Fruit fly (Drosophila melanogaster) whole organism, embryonic: ENCODE measurements around the gene Hacd1.

Experiments
- Bgb ChIP-seq: fragments of 200-800 bp; sonication (Bioruptor generic); IDR thresholded peaks from 2 replicates; pipeline ENCODE4 v1.3.6; 2022; ENCODE audit warnings: missing biosample characterization, missing genetic modification characterization; ENCODE audit not compliant: partially characterized antibody
- Blimp-1 ChIP-seq: fragments of 200-800 bp; sonication (Bioruptor generic); optimal IDR thresholded peaks from 3 replicates; lab custom pipeline; 2018; ENCODE audit warnings: missing biosample characterization, missing genetic modification characterization, mild to moderate bottlenecking, moderate library complexity, missing genetic modification reagents
- CG11696 ChIP-seq: fragments of 200-800 bp; sonication (Bioruptor generic); IDR thresholded peaks from 2 replicates; pipeline ENCODE4 v1.3.6; 2022; ENCODE audit warnings: missing biosample characterization, missing genetic modification characterization
- CG17568 ChIP-seq: fragments of 200-800 bp; sonication (Bioruptor generic); optimal IDR thresholded peaks from 2 replicates; lab custom pipeline; 2018; ENCODE audit warnings: missing biosample characterization, mild to moderate bottlenecking, missing genetic modification characterization, moderate library complexity
- CG32772 ChIP-seq: fragments of 200-800 bp; sonication (Bioruptor generic); IDR thresholded peaks from 2 replicates; pipeline ENCODE4 v1.3.6; 2022; ENCODE audit warnings: missing biosample characterization, missing genetic modification characterization
- CG3995 ChIP-seq: fragments of 200-800 bp; sonication (Bioruptor generic); optimal IDR thresholded peaks from 3 replicates; lab custom pipeline; 2016; ENCODE audit warnings: missing biosample characterization, missing genetic modification characterization
- CG42726 ChIP-seq: fragments of 200-800 bp; sonication (Bioruptor generic); IDR thresholded peaks from 2 replicates; pipeline ENCODE4 v1.3.6; 2022; ENCODE audit warnings: missing biosample characterization, missing genetic modification characterization; ENCODE audit not compliant: partially characterized antibody
- CG7372 ChIP-seq: fragments of 200-800 bp; sonication (Bioruptor generic); IDR thresholded peaks from 2 replicates; pipeline ENCODE4 v1.3.6; 2022; ENCODE audit warnings: missing biosample characterization, missing genetic modification characterization
- dmrt11E ChIP-seq: fragments of 200-800 bp; sonication (Bioruptor generic); optimal IDR thresholded peaks from 3 replicates; lab custom pipeline; 2018; ENCODE audit warnings: missing biosample characterization, mild to moderate bottlenecking, missing genetic modification characterization, moderate library complexity
- h ChIP-seq: fragments of >200 bp; optimal IDR thresholded peaks from 2 replicates; lab custom pipeline; 2017
- mirr ChIP-seq: fragments of 200-800 bp; sonication (Bioruptor generic); optimal IDR thresholded peaks from 3 replicates; lab custom pipeline; 2018; ENCODE audit warnings: missing biosample characterization, mild to moderate bottlenecking, missing genetic modification characterization
- ro ChIP-seq: fragments of 200-800 bp; sonication (Bioruptor generic); IDR thresholded peaks from 2 replicates; pipeline ENCODE4 v1.3.6; 2022; ENCODE audit warnings: missing biosample characterization, missing genetic modification characterization
- shn ChIP-seq: fragments of 200-800 bp; sonication (Bioruptor generic); optimal IDR thresholded peaks from 3 replicates; lab custom pipeline; 2016; ENCODE audit warnings: missing biosample characterization, missing genetic modification characterization
- tgo ChIP-seq: fragments of 200-800 bp; sonication (Bioruptor generic); IDR thresholded peaks from 3 replicates; pipeline ENCODE4 v1.3.6; 2022; ENCODE audit warnings: missing biosample characterization, missing genetic modification characterization

- TF ChIP-seq h (lab: Kevin White, UChicago), result no peak
- TF ChIP-seq Blimp-1, result no peak
- TF ChIP-seq Bgb (GFP tag; lab: Robert Waterston, UW), result no peak
- no peak for TF ChIP-seq mirr
- TF ChIP-seq CG3995 (GFP tag; lab: Kevin White, UChicago), result no peak
- TF ChIP-seq CG42726 (GFP tag; lab: Robert Waterston, UW), result no peak
- TF ChIP-seq CG17568, result no peak
- TF ChIP-seq shn (GFP tag; lab: Kevin White, UChicago), result no peak
- TF ChIP-seq tgo (GFP tag; lab: Robert Waterston, UW), result no peak
- TF ChIP-seq CG32772 (GFP tag; lab: Robert Waterston, UW), result no peak
- no peak for TF ChIP-seq CG7372 (GFP tag; lab: Robert Waterston, UW)
- TF ChIP-seq CG11696, result no peak
- no peak for TF ChIP-seq ro (GFP tag; lab: Robert Waterston, UW)
- TF ChIP-seq dmrt11E (tag; lab: Kevin White, UChicago), result no peak
Measured at dm6 chr2L:11960909-11961308, 41.2 kb downstream of the Hacd1 start.
